Fruit fly (Drosophila melanogaster) whole organism, wandering third instar larva: ENCODE results near the gene Atxn7.

Source experiments
- HLH106 ChIP-seq: fragments of 200-800 bp; optimal IDR thresholded peaks from 3 replicates; lab custom pipeline; 2019; ENCODE audit warnings: missing biosample characterization, mild to moderate bottlenecking, missing genetic modification characterization, moderate library complexity
- Hr78 ChIP-seq: fragments of >200 bp; optimal IDR thresholded peaks from 2 replicates; lab custom pipeline; 2017; ENCODE audit warnings: missing biosample characterization, missing genetic modification characterization
- Hr83 ChIP-seq: fragments of 200-300 bp; sonication (Bioruptor generic); optimal IDR thresholded peaks from 2 replicates; lab custom pipeline; 2016; ENCODE audit warnings: missing biosample characterization, mild to moderate bottlenecking, missing genetic modification characterization, moderate library complexity; ENCODE audit not compliant: poor library complexity, severe bottlenecking
- Jra ChIP-seq: sonication (Bioruptor generic); optimal IDR thresholded peaks from 2 replicates; lab custom pipeline; 2016; ENCODE audit warnings: missing biosample characterization, missing genetic modification characterization
- N ChIP-seq: fragments of >200 bp; optimal IDR thresholded peaks from 2 replicates; lab custom pipeline; 2018; ENCODE audit warnings: missing biosample characterization, missing external identifiers, missing genetic modification characterization
- dmrt93B ChIP-seq: fragments of 200-800 bp; sonication (Bioruptor generic); optimal IDR thresholded peaks from 2 replicates; lab custom pipeline; 2018; ENCODE audit warnings: missing biosample characterization, mild to moderate bottlenecking, missing genetic modification characterization
- h ChIP-seq: fragments of 200-800 bp; sonication (Bioruptor generic); optimal IDR thresholded peaks from 3 replicates; lab custom pipeline; 2016; ENCODE audit warnings: missing biosample characterization, mild to moderate bottlenecking, missing genetic modification characterization
- pan ChIP-seq: fragments of >200 bp; optimal IDR thresholded peaks from 2 replicates; lab custom pipeline; 2017
- rgr ChIP-seq: fragments of 200-800 bp; sonication (Bioruptor generic); optimal IDR thresholded peaks from 3 replicates; lab custom pipeline; 2016; ENCODE audit warnings: missing biosample characterization, mild to moderate bottlenecking, missing genetic modification characterization
- tai ChIP-seq: sonication (Bioruptor generic); optimal IDR thresholded peaks from 2 replicates; lab custom pipeline; 2016; ENCODE audit warnings: missing biosample characterization, missing genetic modification characterization
- usp ChIP-seq: fragments of >200 bp; optimal IDR thresholded peaks from 2 replicates; lab custom pipeline; 2017; ENCODE audit warnings: missing biosample characterization, missing genetic modification characterization

DNA sequence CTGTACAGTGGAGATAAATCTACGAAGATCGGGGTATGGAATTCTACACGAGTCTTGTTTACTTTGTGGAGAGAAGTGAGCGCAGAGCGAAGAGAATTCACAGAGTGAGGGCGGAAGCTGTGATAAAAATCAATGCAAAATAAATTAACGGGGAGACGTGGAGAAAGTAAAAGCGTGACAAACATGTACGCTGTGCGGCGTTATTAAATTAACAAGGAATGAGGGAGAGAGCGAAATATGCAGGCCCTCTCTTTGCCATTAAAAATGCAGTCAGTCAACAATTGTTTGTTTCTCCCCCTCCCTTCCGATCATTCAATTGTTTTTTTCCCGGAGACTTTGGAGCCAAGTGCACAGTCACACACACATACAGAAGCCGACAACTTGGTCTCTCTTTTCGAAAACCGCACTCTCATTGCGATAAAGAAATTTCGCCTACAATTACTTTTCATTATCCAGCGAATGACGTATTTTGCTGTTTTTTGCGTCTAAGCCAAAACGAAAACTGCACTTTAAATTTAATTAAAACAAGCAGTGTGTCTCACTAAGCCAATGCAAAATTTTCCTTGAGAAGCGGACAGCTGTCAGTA, 12.7 kb upstream of the Atxn7 start:
- no peak for TF ChIP-seq dmrt93B (GFP tag; lab: Kevin White, UChicago)
- TF ChIP-seq rgr (GFP tag; lab: Kevin White, UChicago) = no peak
- no peak for TF ChIP-seq N (GFP tag; lab: Kevin White, UChicago)
- peak; percentile 29 for TF ChIP-seq h (GFP tag; lab: Kevin White, UChicago)
- no peak for TF ChIP-seq usp
- no peak for TF ChIP-seq tai (GFP tag; lab: Kevin White, UChicago)
- TF ChIP-seq Jra (GFP tag; lab: Kevin White, UChicago) = no peak
- no peak for TF ChIP-seq HLH106 (tag; lab: Kevin White, UChicago)
- no peak for TF ChIP-seq Hr83 (GFP tag; lab: Kevin White, UChicago)
- TF ChIP-seq Hr78 (GFP tag; lab: Kevin White, UChicago) = no peak
- no peak for TF ChIP-seq pan (lab: Kevin White, UChicago)
